Fruit fly (Drosophila melanogaster) Kc167 (cell line): ENCODE measurements around the gene CG18294.

Experiments
- Sin3A ChIP-seq: fragments of >200 bp; optimal IDR thresholded peaks from 2 replicates; lab custom pipeline; 2018; ENCODE audit warnings: missing external identifiers
- h ChIP-seq: fragments of >200 bp; optimal IDR thresholded peaks from 3 replicates; lab custom pipeline; 2018; ENCODE audit warnings: missing external identifiers

- TF ChIP-seq h (no peak), Sin3A (lab: Kevin White, UChicago) (no peak)
These were observed 21.8 kb upstream of the CG18294 start for dm6 chr3L:19497135-19497534.
